Fruit fly (Drosophila melanogaster) whole organism, pupa: ENCODE results near the gene salm.
A peak's percentile ranks its signal among the peaks of the same experiment; 100 is the strongest.

Experiments
- CG10348 ChIP-seq: fragments of 200-800 bp; sonication (Bioruptor generic); IDR thresholded peaks from 2 replicates; pipeline ENCODE4 v1.3.6; 2022; ENCODE audit warnings: missing biosample characterization, missing genetic modification characterization
- CG12605 ChIP-seq: fragments of 200-800 bp; sonication (Bioruptor generic); IDR thresholded peaks from 2 replicates; pipeline ENCODE4 v1.3.6; 2022; ENCODE audit warnings: missing biosample characterization, missing genetic modification characterization
- CG13204 ChIP-seq: fragments of 200-800 bp; sonication (Bioruptor generic); optimal IDR thresholded peaks from 2 replicates; lab custom pipeline; 2018; ENCODE audit warnings: missing biosample characterization, mild to moderate bottlenecking, missing genetic modification characterization, moderate library complexity
- CG14655 ChIP-seq: fragments of 200-800 bp; sonication (Bioruptor generic); optimal IDR thresholded peaks from 3 replicates; lab custom pipeline; 2017; ENCODE audit warnings: mild to moderate bottlenecking, missing biosample characterization, missing genetic modification reagents, missing genetic modification characterization
- CG15710 ChIP-seq: fragments of 200-800 bp; sonication (Bioruptor generic); optimal IDR thresholded peaks from 2 replicates; lab custom pipeline; 2018; ENCODE audit warnings: missing biosample characterization, mild to moderate bottlenecking, missing genetic modification characterization, moderate library complexity
- CG17806 ChIP-seq: fragments of 200-800 bp; sonication (Bioruptor generic); optimal IDR thresholded peaks from 2 replicates; lab custom pipeline; 2018; ENCODE audit warnings: missing biosample characterization, mild to moderate bottlenecking, missing genetic modification characterization, moderate library complexity
- CG32121 ChIP-seq: fragments of 200-800 bp; sonication (Bioruptor generic); IDR thresholded peaks from 2 replicates; pipeline ENCODE4 v1.3.6; 2022; ENCODE audit warnings: missing biosample characterization, missing genetic modification characterization
- CG34367 ChIP-seq: fragments of 200-800 bp; sonication (Bioruptor generic); optimal IDR thresholded peaks from 2 replicates; lab custom pipeline; 2018; ENCODE audit warnings: missing biosample characterization, mild to moderate bottlenecking, missing genetic modification characterization
- CG4496 ChIP-seq: fragments of 200-800 bp; sonication (Bioruptor generic); IDR thresholded peaks from 3 replicates; pipeline ENCODE4 v1.3.6; 2022; ENCODE audit warnings: missing biosample characterization, missing genetic modification characterization
- CG8159 ChIP-seq: fragments of 200-800 bp; sonication (Bioruptor generic); optimal IDR thresholded peaks from 3 replicates; lab custom pipeline; 2018; ENCODE audit warnings: missing biosample characterization, mild to moderate bottlenecking, missing genetic modification characterization, moderate library complexity
- CG8301 ChIP-seq: fragments of 200-800 bp; sonication (Bioruptor generic); optimal IDR thresholded peaks from 2 replicates; lab custom pipeline; 2018; ENCODE audit warnings: missing biosample characterization, mild to moderate bottlenecking, missing genetic modification characterization
- CG9948 ChIP-seq: fragments of 200-800 bp; sonication (Bioruptor generic); optimal IDR thresholded peaks from 2 replicates; lab custom pipeline; 2018; ENCODE audit warnings: missing biosample characterization, mild to moderate bottlenecking, missing genetic modification characterization, moderate library complexity
- D1 ChIP-seq: fragments of 200-800 bp; sonication (Bioruptor generic); optimal IDR thresholded peaks from 2 replicates; lab custom pipeline; 2018; ENCODE audit warnings: missing biosample characterization, mild to moderate bottlenecking, missing genetic modification characterization, moderate library complexity
- EcR ChIP-seq: fragments of 200-800 bp; sonication (Bioruptor generic); optimal IDR thresholded peaks from 3 replicates; lab custom pipeline; 2019; ENCODE audit warnings: missing biosample characterization, missing genetic modification characterization, mild to moderate bottlenecking, moderate library complexity, missing genetic modification reagents
- Ets98B ChIP-seq: fragments of 200-800 bp; sonication (Bioruptor generic); IDR thresholded peaks from 2 replicates; pipeline ENCODE4 v1.3.6; 2022; ENCODE audit warnings: missing biosample characterization, missing genetic modification characterization
- Pif1A ChIP-seq: fragments of 200-800 bp; sonication (Bioruptor generic); optimal IDR thresholded peaks from 3 replicates; lab custom pipeline; 2016; ENCODE audit warnings: missing biosample characterization, missing genetic modification characterization
- Pif1B ChIP-seq: fragments of 200-800 bp; sonication (Bioruptor generic); optimal IDR thresholded peaks from 3 replicates; lab custom pipeline; 2016; ENCODE audit warnings: missing biosample characterization, missing genetic modification characterization
- Snoo ChIP-seq: fragments of 200-800 bp; sonication (Bioruptor generic); optimal IDR thresholded peaks from 3 replicates; lab custom pipeline; 2017; ENCODE audit warnings: missing biosample characterization, mild to moderate bottlenecking, missing genetic modification characterization, inconsistent platforms
- fd96Ca ChIP-seq: fragments of 200-800 bp; sonication (Bioruptor generic); IDR thresholded peaks from 3 replicates; pipeline ENCODE4 v1.3.6; 2022; ENCODE audit warnings: missing biosample characterization, missing genetic modification characterization
- gl ChIP-seq: fragments of 200-800 bp; sonication (Bioruptor generic); optimal IDR thresholded peaks from 2 replicates; lab custom pipeline; 2018; ENCODE audit warnings: missing biosample characterization, mild to moderate bottlenecking, missing genetic modification characterization
- rn ChIP-seq: fragments of 200-800 bp; sonication (Bioruptor generic); IDR thresholded peaks from 2 replicates; pipeline ENCODE4 v1.3.6; 2022; ENCODE audit warnings: missing biosample characterization, missing genetic modification characterization

salm gene

dm6 chr2L:11469973-11470372, 24.6 kb upstream of the salm start:
- no peak for TF ChIP-seq CG9948 (tag; lab: Kevin White, UChicago)
- TF ChIP-seq CG17806 (tag; lab: Kevin White, UChicago), result no peak
- TF ChIP-seq CG13204 (GFP tag; lab: Kevin White, UChicago), result no peak
- TF ChIP-seq CG14655 (GFP tag; lab: Kevin White, UChicago), result peak; percentile 38
- TF ChIP-seq fd96Ca, result no peak
- TF ChIP-seq, all 21 proteins: peak for 1

dm6 chr2L:11468082-11468481, 22.7 kb upstream of the salm start:
- TF ChIP-seq CG4496 (no peak), CG13204 (GFP tag; lab: Kevin White, UChicago) (no peak)

- TF ChIP-seq EcR (GFP tag; lab: Kevin White, UChicago) (no peak), Snoo (tag; lab: Kevin White, UChicago) (no peak), CG8159 (no peak), fd96Ca (no peak), gl (tag; lab: Kevin White, UChicago) (no peak), Pif1B (GFP tag; lab: Kevin White, UChicago) (no peak), CG32121 (GFP tag; lab: Robert Waterston, UW) (no peak), CG12605 (GFP tag; lab: Robert Waterston, UW) (no peak), CG13204 (GFP tag; lab: Kevin White, UChicago) (no peak), CG15710 (tag; lab: Kevin White, UChicago) (no peak)
These were observed 11.3 kb upstream of the salm start for dm6 chr2L:11456667-11457222.

- TF ChIP-seq CG34367 (tag; lab: Kevin White, UChicago) (no peak), CG8301 (tag; lab: Kevin White, UChicago) (no peak), Pif1B (GFP tag; lab: Kevin White, UChicago) (no peak), CG15710 (tag; lab: Kevin White, UChicago) (no peak)
- TF ChIP-seq, all 21 proteins: peak for 0
These were observed 10.2 kb upstream of the salm start for dm6 chr2L:11455555-11456128.

- TF ChIP-seq CG34367 (tag; lab: Kevin White, UChicago) (no peak), Snoo (tag; lab: Kevin White, UChicago) (no peak), rn (GFP tag; lab: Robert Waterston, UW) (no peak), CG8301 (tag; lab: Kevin White, UChicago) (no peak), CG14655 (GFP tag; lab: Kevin White, UChicago) (no peak), fd96Ca (no peak), Ets98B (no peak), EcR (GFP tag; lab: Kevin White, UChicago) (no peak), Pif1B (GFP tag; lab: Kevin White, UChicago) (no peak), CG17806 (tag; lab: Kevin White, UChicago) (no peak), CG10348 (GFP tag; lab: Robert Waterston, UW) (no peak), D1 (tag; lab: Kevin White, UChicago) (no peak), gl (tag; lab: Kevin White, UChicago) (no peak), CG9948 (tag; lab: Kevin White, UChicago) (no peak), CG12605 (GFP tag; lab: Robert Waterston, UW) (no peak), CG32121 (GFP tag; lab: Robert Waterston, UW) (no peak)
- TF ChIP-seq, all 21 proteins: peak for 0
These were observed 7.4 kb upstream of the salm start for dm6 chr2L:11452601-11453345.

- TF ChIP-seq fd96Ca, result peak; percentile 51; the same call in 2 of the 3 replicates
- no peak for TF ChIP-seq Pif1B (GFP tag; lab: Kevin White, UChicago)
- peak; percentile 33 for TF ChIP-seq gl (tag; lab: Kevin White, UChicago)
- TF ChIP-seq EcR (GFP tag; lab: Kevin White, UChicago), result no peak
- peak; percentile 22 for TF ChIP-seq CG34367 (tag; lab: Kevin White, UChicago)
- no peak for TF ChIP-seq CG10348 (GFP tag; lab: Robert Waterston, UW)
- TF ChIP-seq CG4496, result no peak
- TF ChIP-seq CG15710 (tag; lab: Kevin White, UChicago), result no peak
- peak; percentile 1 for TF ChIP-seq CG13204 (GFP tag; lab: Kevin White, UChicago)
- TF ChIP-seq D1 (tag; lab: Kevin White, UChicago), result no peak
- no peak for TF ChIP-seq Pif1A
- no peak; the same call in 1 of the 2 replicates for TF ChIP-seq CG32121 (GFP tag; lab: Robert Waterston, UW)
- TF ChIP-seq CG17806 (tag; lab: Kevin White, UChicago), result no peak
These were observed 2.2 kb upstream of the salm start for dm6 chr2L:11447641-11448040.
